Fruit fly (Drosophila melanogaster) whole organism, embryonic: ENCODE data around the gene HP1b.
A peak's percentile ranks its signal among the peaks of the same experiment; 100 is the strongest.

Experiments used
- Abd-B ChIP-seq: fragments of 200-800 bp; sonication (Bioruptor generic); optimal IDR thresholded peaks from 2 replicates; lab custom pipeline; 2018; ENCODE audit warnings: missing biosample characterization, mild to moderate bottlenecking, missing genetic modification characterization, moderate library complexity
- CG10209 ChIP-seq: fragments of 200-800 bp; sonication (Bioruptor generic); optimal IDR thresholded peaks from 3 replicates; lab custom pipeline; 2017; ENCODE audit warnings: missing biosample characterization, mild to moderate bottlenecking, missing genetic modification characterization, missing genetic modification reagents
- CG10267 ChIP-seq: fragments of 200-800 bp; sonication (Bioruptor generic); optimal IDR thresholded peaks from 2 replicates; lab custom pipeline; 2018; ENCODE audit warnings: missing biosample characterization, mild to moderate bottlenecking, missing genetic modification characterization, moderate library complexity
- CG10366 ChIP-seq: fragments of 200-800 bp; sonication (Bioruptor generic); IDR thresholded peaks from 2 replicates; pipeline ENCODE4 v1.3.6; 2022; ENCODE audit warnings: missing biosample characterization, missing genetic modification characterization
- CG12236 ChIP-seq: fragments of 200-800 bp; sonication (Bioruptor generic); optimal IDR thresholded peaks from 2 replicates; lab custom pipeline; 2016; ENCODE audit warnings: missing biosample characterization, missing genetic modification characterization
- CG1233 ChIP-seq: fragments of 200-800 bp; sonication (Bioruptor generic); optimal IDR thresholded peaks from 4 replicates; lab custom pipeline; 2018; ENCODE audit warnings: missing biosample characterization, mild to moderate bottlenecking, missing genetic modification characterization
- CG16815 ChIP-seq: fragments of 200-800 bp; sonication (Bioruptor generic); optimal IDR thresholded peaks from 3 replicates; lab custom pipeline; 2017; ENCODE audit warnings: missing biosample characterization, mild to moderate bottlenecking, missing genetic modification characterization
- CG16863 ChIP-seq: fragments of 200-800 bp; sonication (Bioruptor generic); optimal IDR thresholded peaks from 3 replicates; lab custom pipeline; 2016; ENCODE audit warnings: missing biosample characterization, missing genetic modification characterization
- CG17361 ChIP-seq: fragments of 200-800 bp; sonication (Bioruptor generic); IDR thresholded peaks from 3 replicates; pipeline ENCODE4 v1.3.6; 2022; ENCODE audit warnings: missing biosample characterization, missing genetic modification characterization
- CG18619 ChIP-seq: fragments of 200-800 bp; sonication (Bioruptor generic); optimal IDR thresholded peaks from 3 replicates; lab custom pipeline; 2017; ENCODE audit warnings: missing biosample characterization, mild to moderate bottlenecking, missing genetic modification characterization
- CG2678 ChIP-seq: fragments of 200-800 bp; sonication (Bioruptor generic); optimal IDR thresholded peaks from 3 replicates; lab custom pipeline; 2019; ENCODE audit warnings: missing biosample characterization, mild to moderate bottlenecking, missing genetic modification characterization, moderate library complexity
- CG30403 ChIP-seq: fragments of 200-800 bp; sonication (Bioruptor generic); optimal IDR thresholded peaks from 3 replicates; lab custom pipeline; 2016; ENCODE audit warnings: missing biosample characterization, missing genetic modification characterization
- CG3995 ChIP-seq: fragments of 200-800 bp; sonication (Bioruptor generic); optimal IDR thresholded peaks from 3 replicates; lab custom pipeline; 2016; ENCODE audit warnings: missing biosample characterization, missing genetic modification characterization
- CG4328 ChIP-seq: fragments of 200-800 bp; sonication (Bioruptor generic); optimal IDR thresholded peaks from 3 replicates; lab custom pipeline; 2017; ENCODE audit warnings: missing biosample characterization, missing genetic modification reagents, missing genetic modification characterization
- CG4360 ChIP-seq: fragments of 200-800 bp; sonication (Bioruptor generic); IDR thresholded peaks from 2 replicates; pipeline ENCODE4 v1.3.6; 2022; ENCODE audit warnings: missing biosample characterization, missing genetic modification characterization
- CG4730 ChIP-seq: fragments of 200-800 bp; sonication (Bioruptor generic); IDR thresholded peaks from 2 replicates; pipeline ENCODE4 v1.3.6; 2022; ENCODE audit warnings: missing biosample characterization, missing genetic modification characterization
- CG4854 ChIP-seq: fragments of 200-800 bp; sonication (Bioruptor generic); optimal IDR thresholded peaks from 2 replicates; lab custom pipeline; 2016; ENCODE audit warnings: missing biosample characterization, missing genetic modification characterization, inconsistent platforms
- CG7271 ChIP-seq: fragments of 200-800 bp; sonication (Bioruptor generic); optimal IDR thresholded peaks from 2 replicates; lab custom pipeline; 2018; ENCODE audit warnings: missing biosample characterization, mild to moderate bottlenecking, missing genetic modification characterization, moderate library complexity
- CG8290 ChIP-seq, 3 experiments: fragments of 200-800 bp; sonication (Bioruptor generic); optimal IDR thresholded peaks; 2 replicates each; lab custom pipeline; 2016 to 2019; ENCODE audit warnings: missing biosample characterization in 3 of 3, missing genetic modification characterization in 3 of 3, mild to moderate bottlenecking in 2 of 3, moderate library complexity in 1 of 3
- Dad ChIP-seq: fragments of 200-800 bp; sonication (Bioruptor generic); optimal IDR thresholded peaks from 3 replicates; lab custom pipeline; 2016; ENCODE audit warnings: missing biosample characterization, missing genetic modification characterization
- Dfd ChIP-seq, 2 experiments: fragments of >200 bp; optimal IDR thresholded peaks; 2 replicates each; lab custom pipeline; 2017; ENCODE audit warnings: missing biosample characterization in 2 of 2, missing genetic modification characterization in 2 of 2
- HHEX ChIP-seq: fragments of 200-800 bp; sonication (Bioruptor generic); optimal IDR thresholded peaks from 3 replicates; lab custom pipeline; 2017; ENCODE audit warnings: missing biosample characterization, mild to moderate bottlenecking, missing genetic modification characterization, missing genetic modification reagents
- Hr3 ChIP-seq: fragments of 200-800 bp; sonication (Bioruptor generic); optimal IDR thresholded peaks from 3 replicates; lab custom pipeline; 2016; ENCODE audit warnings: missing biosample characterization, missing genetic modification characterization
- Hr51 ChIP-seq, 2 experiments: fragments of 200-800 bp; sonication (Bioruptor generic); optimal IDR thresholded peaks; 2 replicates in 1 of 2; 3 replicates in 1 of 2; lab custom pipeline; 2016 to 2018; ENCODE audit warnings: missing biosample characterization in 2 of 2, missing genetic modification characterization in 2 of 2, mild to moderate bottlenecking in 1 of 2, moderate library complexity in 1 of 2
- NC2β ChIP-seq: fragments of 200-800 bp; sonication (Bioruptor generic); optimal IDR thresholded peaks from 2 replicates; lab custom pipeline; 2016; ENCODE audit warnings: missing biosample characterization, missing genetic modification characterization
- Nf-YA ChIP-seq: fragments of 200-800 bp; sonication (Bioruptor generic); IDR thresholded peaks from 2 replicates; pipeline ENCODE4 v1.3.6; 2022; ENCODE audit warnings: missing biosample characterization, missing genetic modification characterization
- PHDP ChIP-seq: fragments of 200-800 bp; sonication (Bioruptor generic); optimal IDR thresholded peaks from 3 replicates; lab custom pipeline; 2018; ENCODE audit warnings: missing biosample characterization, mild to moderate bottlenecking, missing genetic modification characterization, moderate library complexity
- Sox100B ChIP-seq: fragments of 200-800 bp; sonication (Bioruptor generic); optimal IDR thresholded peaks from 3 replicates; lab custom pipeline; 2018; ENCODE audit warnings: missing biosample characterization, mild to moderate bottlenecking, missing genetic modification characterization
- Taf1 ChIP-seq: fragments of 200-800 bp; sonication (Bioruptor generic); IDR thresholded peaks from 2 replicates; pipeline ENCODE4 v1.3.6; 2022; ENCODE audit warnings: missing biosample characterization, missing genetic modification characterization
- Tbp ChIP-seq: fragments of >200 bp; optimal IDR thresholded peaks from 2 replicates; lab custom pipeline; 2018; ENCODE audit warnings: missing biosample characterization, missing genetic modification characterization
- ac ChIP-seq: fragments of 200-800 bp; sonication (Bioruptor generic); optimal IDR thresholded peaks from 3 replicates; lab custom pipeline; 2017; ENCODE audit warnings: missing biosample characterization, mild to moderate bottlenecking, missing genetic modification characterization
- bab2 ChIP-seq: fragments of 200-800 bp; sonication (Bioruptor generic); optimal IDR thresholded peaks from 2 replicates; lab custom pipeline; 2016; ENCODE audit warnings: missing biosample characterization, missing genetic modification characterization
- bcd ChIP-seq: fragments of 200-800 bp; sonication (Bioruptor generic); optimal IDR thresholded peaks from 2 replicates; lab custom pipeline; 2017; ENCODE audit warnings: missing biosample characterization, mild to moderate bottlenecking, missing genetic modification characterization
- dpn ChIP-seq, 2 experiments: fragments of 200-800 bp; sonication (Bioruptor generic); optimal IDR thresholded peaks; 3 replicates each; lab custom pipeline; 2016; ENCODE audit warnings: missing biosample characterization in 2 of 2, missing genetic modification characterization in 2 of 2
- fru ChIP-seq: fragments of >200 bp; optimal IDR thresholded peaks from 2 replicates; lab custom pipeline; 2017
- gce ChIP-seq: fragments of 200-800 bp; sonication (Bioruptor generic); IDR thresholded peaks from 3 replicates; pipeline ENCODE4 v1.3.6; 2022; ENCODE audit warnings: missing biosample characterization, missing genetic modification characterization
- gcm2 ChIP-seq: fragments of 200-800 bp; sonication (Bioruptor generic); optimal IDR thresholded peaks from 2 replicates; lab custom pipeline; 2016; ENCODE audit warnings: missing biosample characterization, missing genetic modification characterization
- gsb ChIP-seq: fragments of 200-800 bp; sonication (Bioruptor generic); IDR thresholded peaks from 2 replicates; pipeline ENCODE4 v1.3.6; 2022; ENCODE audit warnings: missing biosample characterization, missing genetic modification characterization
- lilli ChIP-seq: fragments of 200-800 bp; sonication (Bioruptor generic); optimal IDR thresholded peaks from 3 replicates; lab custom pipeline; 2016; ENCODE audit warnings: missing biosample characterization, missing genetic modification characterization
- lov ChIP-seq, 2 experiments: fragments of 200-800 bp in 1 of 2; fragments of >200 bp in 1 of 2; sonication (Bioruptor generic) in 1 of 2; IDR thresholded peaks in 1 of 2; optimal IDR thresholded peaks in 1 of 2; 2 replicates in 1 of 2; 3 replicates in 1 of 2; pipeline versions ENCODE4 v1.3.6 to Lab custom; 2017 to 2022; ENCODE audit warnings: missing biosample characterization in 1 of 2, missing genetic modification characterization in 1 of 2
- maf-S ChIP-seq: fragments of 200-800 bp; sonication (Bioruptor generic); optimal IDR thresholded peaks from 2 replicates; lab custom pipeline; 2016; ENCODE audit warnings: missing biosample characterization, missing genetic modification characterization
- nmo ChIP-seq: fragments of 200-800 bp; sonication (Bioruptor generic); optimal IDR thresholded peaks from 2 replicates; lab custom pipeline; 2018; ENCODE audit warnings: missing biosample characterization, mild to moderate bottlenecking, missing genetic modification characterization, moderate library complexity
- pb ChIP-seq: fragments of 200-800 bp; sonication (Bioruptor generic); optimal IDR thresholded peaks from 3 replicates; lab custom pipeline; 2016; ENCODE audit warnings: missing biosample characterization, missing genetic modification characterization
- row ChIP-seq: fragments of 200-800 bp; sonication (Bioruptor generic); IDR thresholded peaks from 3 replicates; pipeline ENCODE4 v1.3.6; 2022; ENCODE audit warnings: missing biosample characterization, missing genetic modification characterization
- schlank ChIP-seq: fragments of 200-800 bp; sonication (Bioruptor generic); optimal IDR thresholded peaks from 2 replicates; lab custom pipeline; 2018; ENCODE audit warnings: missing biosample characterization, mild to moderate bottlenecking, missing genetic modification characterization
- sens-2 ChIP-seq: fragments of 200-800 bp; sonication (Bioruptor generic); IDR thresholded peaks from 2 replicates; pipeline ENCODE4 v1.3.6; 2022; ENCODE audit warnings: missing biosample characterization, missing genetic modification characterization
- sob ChIP-seq: fragments of 200-800 bp; sonication (Bioruptor generic); IDR thresholded peaks from 2 replicates; pipeline ENCODE4 v1.3.6; 2022; ENCODE audit warnings: missing biosample characterization, missing genetic modification characterization
- tin ChIP-seq: fragments of 200-800 bp; sonication (Bioruptor generic); optimal IDR thresholded peaks from 3 replicates; lab custom pipeline; 2016; ENCODE audit warnings: missing biosample characterization, missing genetic modification characterization
- tx ChIP-seq: fragments of 200-800 bp; sonication (Bioruptor generic); optimal IDR thresholded peaks from 2 replicates; lab custom pipeline; 2016; ENCODE audit warnings: missing biosample characterization, missing genetic modification characterization
- wdn ChIP-seq: fragments of 200-800 bp; sonication (Bioruptor generic); IDR thresholded peaks from 2 replicates; pipeline ENCODE4 v1.3.6; 2022; ENCODE audit warnings: missing biosample characterization, missing genetic modification characterization

Gene HP1b

DNA sequence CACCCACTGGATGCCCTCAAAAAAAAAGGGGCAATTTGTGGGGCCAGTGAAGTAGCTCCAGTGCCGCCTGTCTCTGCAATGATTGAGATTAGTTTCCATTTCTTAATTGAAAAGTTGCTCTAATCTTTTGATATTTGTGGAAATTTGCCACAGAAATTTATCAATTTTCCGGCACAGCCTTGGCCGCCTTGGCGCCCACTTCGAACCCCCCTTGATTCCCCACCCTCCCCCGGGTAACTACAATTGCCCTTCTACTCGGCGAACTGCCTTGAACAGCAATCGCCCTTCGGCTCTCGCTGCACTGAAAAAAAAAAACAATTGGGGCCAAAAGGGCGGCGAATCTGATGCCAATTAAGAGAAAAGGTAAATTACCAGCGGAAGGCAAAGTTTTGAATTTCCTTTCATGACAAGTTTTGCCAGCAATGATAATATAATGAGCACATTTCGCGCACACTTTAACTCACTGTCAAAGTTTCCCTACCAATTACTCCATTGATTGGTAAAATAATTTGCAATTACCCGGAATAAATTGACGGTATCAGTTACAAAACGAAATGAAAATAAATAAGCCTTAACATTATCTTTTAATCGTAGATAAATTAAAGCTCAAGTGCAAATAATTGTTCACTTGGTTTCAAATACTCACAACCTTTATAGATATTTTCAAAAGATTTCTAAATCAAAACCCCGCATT, 39.0 kb downstream of the HP1b start (continued):
- TF ChIP-seq CG4730 (no peak), fru (lab: Kevin White, UChicago) (no peak), Sox100B (GFP tag; lab: Kevin White, UChicago) (peak; percentile 67), CG8290 (GFP tag; optimal IDR thresholded peaks at IDR 0.05; lab: Kevin White, UChicago) (no peak), CG8290 (tag; optimal IDR thresholded peaks at IDR 0.05; lab: Kevin White, UChicago) (no peak), CG2678 (tag; lab: Kevin White, UChicago) (peak; percentile 62), bab2 (no peak), gsb (GFP tag; lab: Robert Waterston, UW) (no peak), CG10267 (tag; lab: Kevin White, UChicago) (peak; percentile 8), NC2β (GFP tag; lab: Kevin White, UChicago) (peak; percentile 5), lov (optimal IDR thresholded peaks at IDR 0.05; lab: Kevin White, UChicago) (no peak), lov (GFP tag; IDR thresholded peaks at IDR 0.05; lab: Robert Waterston, UW) (no peak), lilli (peak; percentile 1), bcd (GFP tag; lab: Kevin White, UChicago) (no peak), tx (GFP tag; lab: Kevin White, UChicago) (no peak), tin (GFP tag; lab: Kevin White, UChicago) (peak; percentile 43), gcm2 (GFP tag; lab: Kevin White, UChicago) (no peak), Hr3 (GFP tag; lab: Kevin White, UChicago) (peak; percentile 17), pb (peak; percentile 12), ac (GFP tag; lab: Kevin White, UChicago) (no peak), CG16863 (GFP tag; lab: Kevin White, UChicago) (peak; percentile 3), dpn (GFP tag; optimal IDR thresholded peaks at IDR 0.05; lab: Kevin White, UChicago) (no peak), CG30403 (GFP tag; lab: Kevin White, UChicago) (peak; percentile 38), CG12236 (no peak), CG16815 (GFP tag; lab: Kevin White, UChicago) (peak; percentile 14), Nf-YA (GFP tag; lab: Robert Waterston, UW) (no peak), Hr51 (GFP tag; optimal IDR thresholded peaks at IDR 0.05; lab: Kevin White, UChicago) (peak in 1 of 2 experiments; percentile 35), CG17361 (peak; percentile 49; the same call in 2 of the 3 replicates), Taf1 (no peak), wdn (GFP tag; lab: Robert Waterston, UW) (no peak), CG4854 (no peak), PHDP (tag; lab: Kevin White, UChicago) (peak; percentile 6), CG4328 (GFP tag; lab: Kevin White, UChicago) (peak; percentile 7), schlank (no peak), HHEX (GFP tag; lab: Kevin White, UChicago) (peak; percentile 6), CG7271 (tag; lab: Kevin White, UChicago) (no peak), CG1233 (GFP tag; lab: Kevin White, UChicago) (peak; percentile 12), row (GFP tag; lab: Robert Waterston, UW) (peak; percentile 39), Dad (no peak), nmo (GFP tag; lab: Kevin White, UChicago) (peak; percentile 53), sob (GFP tag; lab: Robert Waterston, UW) (no peak), CG10209 (GFP tag; lab: Kevin White, UChicago) (peak; percentile 34), Dfd (GFP tag; optimal IDR thresholded peaks at IDR 0.05; lab: Kevin White, UChicago) (no peak), Tbp (no peak), sens-2 (no peak), CG18619 (GFP tag; lab: Kevin White, UChicago) (peak; percentile 5), Abd-B (GFP tag; lab: Kevin White, UChicago) (no peak), CG4360 (GFP tag; lab: Robert Waterston, UW) (no peak), maf-S (GFP tag; lab: Kevin White, UChicago) (no peak), CG10366 (no peak), CG3995 (GFP tag; lab: Kevin White, UChicago) (no peak), gce (GFP tag; lab: Robert Waterston, UW) (no peak)
